Worm (Caenorhabditis elegans) whole organism, L2 larva: Measurements from ENCODE around the gene M02D8.3.

Experiments used
- C34F6.9 ChIP-seq: fragments of 150-350 bp; optimal IDR thresholded peaks from 2 replicates; lab custom pipeline; 2014; ENCODE audit warnings: missing biosample characterization, missing genetic modification characterization
- aly-2 ChIP-seq: fragments of 150-350 bp; optimal IDR thresholded peaks from 2 replicates; lab custom pipeline; 2014; ENCODE audit warnings: missing biosample characterization, missing genetic modification characterization
- egl-27 ChIP-seq: sonication (generic microtip); optimal IDR thresholded peaks from 3 replicates; lab custom pipeline; 2017; ENCODE audit warnings: missing biosample characterization, missing genetic modification reagents, missing genetic modification characterization
- lin-13 ChIP-seq: fragments of 150-350 bp; optimal IDR thresholded peaks from 2 replicates; lab custom pipeline; 2014; ENCODE audit warnings: missing biosample characterization, missing genetic modification reagents, missing genetic modification characterization
- lin-39 ChIP-seq: fragments of 150-350 bp; optimal IDR thresholded peaks from 2 replicates; lab custom pipeline; 2014; ENCODE audit warnings: missing biosample characterization, missing genetic modification reagents, missing genetic modification characterization
- lsy-2 ChIP-seq, 2 experiments: fragments of 150-350 bp in 1 of 2; sonication (generic microtip) in 1 of 2; optimal IDR thresholded peaks; 2 replicates each; lab custom pipeline; 2014 to 2017; ENCODE audit warnings: missing biosample characterization in 2 of 2, missing genetic modification characterization in 2 of 2
- mab-5 ChIP-seq: fragments of 150-350 bp; optimal IDR thresholded peaks from 2 replicates; lab custom pipeline; 2014; ENCODE audit warnings: missing biosample characterization, missing genetic modification characterization
- mdl-1 ChIP-seq, 2 experiments: fragments of 150-350 bp in 1 of 2; sonication (generic microtip) in 1 of 2; optimal IDR thresholded peaks; 2 replicates each; lab custom pipeline; 2017; ENCODE audit warnings: missing biosample characterization in 2 of 2, missing genetic modification characterization in 2 of 2
- nhr-237 ChIP-seq: fragments of 150-350 bp; optimal IDR thresholded peaks from 2 replicates; lab custom pipeline; 2014; ENCODE audit warnings: missing biosample characterization, missing genetic modification characterization
- unc-39 ChIP-seq: fragments of 150-350 bp; optimal IDR thresholded peaks from 2 replicates; lab custom pipeline; 2014; ENCODE audit warnings: missing biosample characterization, missing genetic modification characterization
- unc-55 ChIP-seq: fragments of 150-350 bp; sonication (generic microtip); optimal IDR thresholded peaks from 3 replicates; lab custom pipeline; 2014; ENCODE audit warnings: missing biosample characterization, missing genetic modification reagents, missing genetic modification characterization
- zag-1 ChIP-seq: fragments of 150-350 bp; optimal IDR thresholded peaks from 2 replicates; lab custom pipeline; 2014; ENCODE audit warnings: missing biosample characterization, missing genetic modification characterization

- TF ChIP-seq unc-39 (tag; lab: Kevin White, UChicago) = no peak
- no peak for TF ChIP-seq lsy-2 (tag; optimal IDR thresholded peaks at IDR 0.05; lab: Kevin White, UChicago)
- no peak for TF ChIP-seq mdl-1 (tag; optimal IDR thresholded peaks at IDR 0.05; lab: Kevin White, UChicago)
- no peak for TF ChIP-seq C34F6.9 (tag; lab: Kevin White, UChicago)
- no peak for TF ChIP-seq lin-39 (tag; lab: Kevin White, UChicago)
- no peak for TF ChIP-seq zag-1 (tag; lab: Kevin White, UChicago)
- no peak for TF ChIP-seq mab-5 (tag; lab: Kevin White, UChicago)
- no peak for TF ChIP-seq egl-27
- TF ChIP-seq aly-2 (tag; lab: Kevin White, UChicago) = no peak
- TF ChIP-seq unc-55 (GFP tag; lab: Kevin White, UChicago) = no peak
- no peak for TF ChIP-seq nhr-237
- no peak for TF ChIP-seq lin-13 (GFP tag; lab: Kevin White, UChicago)
Measured at ce11 chrX:8727306-8727705, 9.5 kb downstream of the M02D8.3 start, which contains the start of gene EGAP4.1.
